Fruit fly (Drosophila melanogaster) whole organism, embryonic: Measurements from ENCODE around the gene CG45011.

Source experiments
- Antp ChIP-seq: fragments of 200-800 bp; sonication (Bioruptor generic); optimal IDR thresholded peaks from 3 replicates; lab custom pipeline; 2016; ENCODE audit warnings: missing biosample characterization, missing genetic modification characterization
- Atf6 ChIP-seq: fragments of 200-800 bp; sonication (Bioruptor generic); IDR thresholded peaks from 2 replicates; pipeline ENCODE4 v1.3.6; 2022; ENCODE audit warnings: missing biosample characterization, missing genetic modification characterization
- Bgb ChIP-seq: fragments of 200-800 bp; sonication (Bioruptor generic); IDR thresholded peaks from 2 replicates; pipeline ENCODE4 v1.3.6; 2022; ENCODE audit warnings: missing biosample characterization, missing genetic modification characterization; ENCODE audit not compliant: partially characterized antibody
- CG10366 ChIP-seq: fragments of 200-800 bp; sonication (Bioruptor generic); IDR thresholded peaks from 2 replicates; pipeline ENCODE4 v1.3.6; 2022; ENCODE audit warnings: missing biosample characterization, missing genetic modification characterization
- CG10565 ChIP-seq: fragments of 200-800 bp; sonication (Bioruptor generic); optimal IDR thresholded peaks from 3 replicates; lab custom pipeline; 2016; ENCODE audit warnings: missing biosample characterization, mild to moderate bottlenecking, missing genetic modification characterization
- CG12236 ChIP-seq: fragments of 200-800 bp; sonication (Bioruptor generic); optimal IDR thresholded peaks from 2 replicates; lab custom pipeline; 2016; ENCODE audit warnings: missing biosample characterization, missing genetic modification characterization
- CG13287 ChIP-seq: fragments of 200-800 bp; sonication (Bioruptor generic); IDR thresholded peaks from 2 replicates; pipeline ENCODE4 v1.3.6; 2022; ENCODE audit warnings: missing biosample characterization, missing genetic modification characterization; ENCODE audit not compliant: partially characterized antibody
- CG13775 ChIP-seq: fragments of 200-800 bp; sonication (Bioruptor generic); optimal IDR thresholded peaks from 3 replicates; lab custom pipeline; 2017; ENCODE audit warnings: missing biosample characterization, mild to moderate bottlenecking, missing genetic modification characterization
- CG15479 ChIP-seq: fragments of 200-800 bp; sonication (Bioruptor generic); optimal IDR thresholded peaks from 3 replicates; lab custom pipeline; 2019; ENCODE audit warnings: missing biosample characterization, mild to moderate bottlenecking, missing genetic modification characterization, moderate library complexity
- CG15601 ChIP-seq: fragments of 200-800 bp; sonication (Bioruptor generic); optimal IDR thresholded peaks from 3 replicates; lab custom pipeline; 2019; ENCODE audit warnings: missing biosample characterization, mild to moderate bottlenecking, missing genetic modification characterization, moderate library complexity
- CG1832 ChIP-seq: fragments of 200-800 bp; sonication (Bioruptor generic); optimal IDR thresholded peaks from 2 replicates; lab custom pipeline; 2017; ENCODE audit warnings: missing biosample characterization, mild to moderate bottlenecking, missing genetic modification characterization, inconsistent platforms
- CG18599 ChIP-seq: fragments of 200-800 bp; sonication (Bioruptor generic); optimal IDR thresholded peaks from 3 replicates; lab custom pipeline; 2017; ENCODE audit warnings: missing biosample characterization, missing genetic modification characterization, mild to moderate bottlenecking, moderate library complexity, missing genetic modification reagents
- CG2120 ChIP-seq: fragments of 200-800 bp; sonication (Bioruptor generic); optimal IDR thresholded peaks from 3 replicates; lab custom pipeline; 2016; ENCODE audit warnings: missing biosample characterization, missing genetic modification characterization
- CG2678 ChIP-seq: fragments of 200-800 bp; sonication (Bioruptor generic); optimal IDR thresholded peaks from 3 replicates; lab custom pipeline; 2019; ENCODE audit warnings: missing biosample characterization, mild to moderate bottlenecking, missing genetic modification characterization, moderate library complexity
- CG30431 ChIP-seq: fragments of 200-800 bp; sonication (Bioruptor generic); optimal IDR thresholded peaks from 2 replicates; lab custom pipeline; 2017; ENCODE audit warnings: missing biosample characterization, missing genetic modification characterization
- CG31224 ChIP-seq: fragments of 200-800 bp; sonication (Bioruptor generic); IDR thresholded peaks from 2 replicates; pipeline ENCODE4 v1.3.6; 2022; ENCODE audit warnings: missing biosample characterization, missing genetic modification characterization
- CG32772 ChIP-seq: fragments of 200-800 bp; sonication (Bioruptor generic); IDR thresholded peaks from 2 replicates; pipeline ENCODE4 v1.3.6; 2022; ENCODE audit warnings: missing biosample characterization, missing genetic modification characterization
- CG3407 ChIP-seq: fragments of 200-800 bp; sonication (Bioruptor generic); optimal IDR thresholded peaks from 2 replicates; lab custom pipeline; 2018; ENCODE audit warnings: missing biosample characterization, mild to moderate bottlenecking, missing genetic modification characterization
- CG42726 ChIP-seq: fragments of 200-800 bp; sonication (Bioruptor generic); IDR thresholded peaks from 2 replicates; pipeline ENCODE4 v1.3.6; 2022; ENCODE audit warnings: missing biosample characterization, missing genetic modification characterization; ENCODE audit not compliant: partially characterized antibody
- CTCF ChIP-seq: fragments of 200-800 bp; sonication (Bioruptor generic); optimal IDR thresholded peaks from 2 replicates; lab custom pipeline; 2017; ENCODE audit warnings: missing biosample characterization, mild to moderate bottlenecking, missing genetic modification characterization, moderate library complexity
- Dll ChIP-seq: fragments of 200-800 bp; sonication (Bioruptor generic); IDR thresholded peaks from 4 replicates; pipeline ENCODE4 v1.3.6; 2022; ENCODE audit warnings: missing biosample characterization, missing genetic modification characterization; ENCODE audit not compliant: partially characterized antibody
- Doc3 ChIP-seq: fragments of 200-800 bp; sonication (Bioruptor generic); IDR thresholded peaks from 3 replicates; pipeline ENCODE4 v1.3.6; 2022; ENCODE audit warnings: missing biosample characterization, missing genetic modification characterization; ENCODE audit not compliant: partially characterized antibody
- ERR ChIP-seq: fragments of 200-800 bp; sonication (Bioruptor generic); optimal IDR thresholded peaks from 2 replicates; lab custom pipeline; 2016; ENCODE audit warnings: missing biosample characterization, missing genetic modification characterization
- Gsc ChIP-seq: fragments of 200-800 bp; sonication (Bioruptor generic); IDR thresholded peaks from 2 replicates; pipeline ENCODE4 v1.3.6; 2022; ENCODE audit warnings: missing biosample characterization, missing genetic modification characterization
- Opbp ChIP-seq: fragments of 200-800 bp; sonication (Bioruptor generic); IDR thresholded peaks from 3 replicates; pipeline ENCODE4 v1.3.6; 2022; ENCODE audit warnings: missing biosample characterization, missing genetic modification characterization; ENCODE audit not compliant: partially characterized antibody
- Scr ChIP-seq: fragments of 200-800 bp; sonication (Bioruptor generic); IDR thresholded peaks from 2 replicates; pipeline ENCODE4 v1.3.6; 2022; ENCODE audit warnings: missing biosample characterization, missing genetic modification characterization; ENCODE audit not compliant: partially characterized antibody
- Sry-β ChIP-seq: fragments of 200-800 bp; sonication (Bioruptor generic); optimal IDR thresholded peaks from 2 replicates; lab custom pipeline; 2018; ENCODE audit warnings: missing biosample characterization, mild to moderate bottlenecking, missing genetic modification characterization, moderate library complexity
- TFAM ChIP-seq: fragments of 200-800 bp; sonication (Bioruptor generic); optimal IDR thresholded peaks from 2 replicates; lab custom pipeline; 2017; ENCODE audit warnings: missing biosample characterization, missing genetic modification characterization, inconsistent platforms
- Tbp ChIP-seq: fragments of >200 bp; optimal IDR thresholded peaks from 2 replicates; lab custom pipeline; 2018; ENCODE audit warnings: missing biosample characterization, missing genetic modification characterization
- Trl ChIP-seq, 3 experiments: fragments of >200 bp in 2 of 3; fragments of 200-800 bp in 1 of 3; sonication (Bioruptor generic) in 1 of 3; optimal IDR thresholded peaks; 2 replicates in 1 of 3; 3 replicates in 2 of 3; lab custom pipeline; 2016 to 2017; ENCODE audit warnings: missing biosample characterization in 1 of 3, missing genetic modification characterization in 1 of 3
- Usf ChIP-seq: fragments of 200-800 bp; sonication (Bioruptor generic); optimal IDR thresholded peaks from 2 replicates; lab custom pipeline; 2017; ENCODE audit warnings: missing genotype, missing biosample characterization, missing genetic modification characterization
- YL-1 ChIP-seq: fragments of 200-800 bp; sonication (Bioruptor generic); optimal IDR thresholded peaks from 3 replicates; lab custom pipeline; 2017; ENCODE audit warnings: missing biosample characterization, mild to moderate bottlenecking, missing genetic modification characterization
- chn ChIP-seq: fragments of 200-800 bp; sonication (Bioruptor generic); optimal IDR thresholded peaks from 2 replicates; lab custom pipeline; 2016; ENCODE audit warnings: missing biosample characterization, missing genetic modification characterization
- fd102C ChIP-seq: fragments of 200-800 bp; sonication (Bioruptor generic); optimal IDR thresholded peaks from 2 replicates; lab custom pipeline; 2018; ENCODE audit warnings: missing biosample characterization, mild to moderate bottlenecking, missing genetic modification characterization, moderate library complexity
- gro ChIP-seq: fragments of 200-800 bp; sonication (Bioruptor generic); optimal IDR thresholded peaks from 2 replicates; lab custom pipeline; 2016; ENCODE audit warnings: missing biosample characterization, missing genetic modification characterization
- hbn ChIP-seq: fragments of 200-800 bp; sonication (Bioruptor generic); IDR thresholded peaks from 2 replicates; pipeline ENCODE4 v1.3.6; 2022; ENCODE audit warnings: missing biosample characterization, missing genetic modification characterization; ENCODE audit not compliant: partially characterized antibody
- klu ChIP-seq: fragments of 200-800 bp; sonication (Bioruptor generic); IDR thresholded peaks from 2 replicates; pipeline ENCODE4 v1.3.6; 2022; ENCODE audit warnings: missing biosample characterization, missing genetic modification characterization
- mirr ChIP-seq: fragments of 200-800 bp; sonication (Bioruptor generic); optimal IDR thresholded peaks from 3 replicates; lab custom pipeline; 2018; ENCODE audit warnings: missing biosample characterization, mild to moderate bottlenecking, missing genetic modification characterization
- nerfin-2 ChIP-seq: fragments of 200-800 bp; sonication (Bioruptor generic); IDR thresholded peaks from 2 replicates; pipeline ENCODE4 v1.3.6; 2022; ENCODE audit warnings: missing biosample characterization, missing genetic modification characterization; ENCODE audit not compliant: partially characterized antibody
- otp ChIP-seq: fragments of 200-800 bp; sonication (Bioruptor generic); IDR thresholded peaks from 3 replicates; pipeline ENCODE4, ENCODE4 v1.3.6; 2022; ENCODE audit warnings: missing biosample characterization, missing genetic modification characterization
- pnt ChIP-seq: fragments of 200-800 bp; sonication (Bioruptor generic); optimal IDR thresholded peaks from 3 replicates; lab custom pipeline; 2016; ENCODE audit warnings: missing biosample characterization, missing genetic modification characterization
- pros ChIP-seq: fragments of 200-800 bp; sonication (Bioruptor generic); optimal IDR thresholded peaks from 3 replicates; lab custom pipeline; 2019; ENCODE audit warnings: missing biosample characterization, mild to moderate bottlenecking, missing genetic modification characterization, moderate library complexity
- psq ChIP-seq: fragments of 200-800 bp; sonication (Bioruptor generic); optimal IDR thresholded peaks from 2 replicates; lab custom pipeline; 2017; ENCODE audit warnings: missing biosample characterization, missing genetic modification characterization
- sens ChIP-seq: fragments of 200-800 bp; sonication (Bioruptor generic); peaks from one replicate; lab custom pipeline; 2016; ENCODE audit warnings: missing biosample characterization, missing genetic modification characterization
- sob ChIP-seq: fragments of 200-800 bp; sonication (Bioruptor generic); IDR thresholded peaks from 2 replicates; pipeline ENCODE4 v1.3.6; 2022; ENCODE audit warnings: missing biosample characterization, missing genetic modification characterization
- stwl ChIP-seq: fragments of 200-800 bp; sonication (Bioruptor generic); optimal IDR thresholded peaks from 3 replicates; lab custom pipeline; 2018; ENCODE audit warnings: missing biosample characterization, mild to moderate bottlenecking, missing genetic modification characterization, moderate library complexity
- vvl ChIP-seq: fragments of 200-800 bp; sonication (Bioruptor generic); IDR thresholded peaks from 2 replicates; pipeline ENCODE4 v1.3.6; 2022; ENCODE audit warnings: missing biosample characterization, missing genetic modification characterization

Gene CG45011

DNA sequence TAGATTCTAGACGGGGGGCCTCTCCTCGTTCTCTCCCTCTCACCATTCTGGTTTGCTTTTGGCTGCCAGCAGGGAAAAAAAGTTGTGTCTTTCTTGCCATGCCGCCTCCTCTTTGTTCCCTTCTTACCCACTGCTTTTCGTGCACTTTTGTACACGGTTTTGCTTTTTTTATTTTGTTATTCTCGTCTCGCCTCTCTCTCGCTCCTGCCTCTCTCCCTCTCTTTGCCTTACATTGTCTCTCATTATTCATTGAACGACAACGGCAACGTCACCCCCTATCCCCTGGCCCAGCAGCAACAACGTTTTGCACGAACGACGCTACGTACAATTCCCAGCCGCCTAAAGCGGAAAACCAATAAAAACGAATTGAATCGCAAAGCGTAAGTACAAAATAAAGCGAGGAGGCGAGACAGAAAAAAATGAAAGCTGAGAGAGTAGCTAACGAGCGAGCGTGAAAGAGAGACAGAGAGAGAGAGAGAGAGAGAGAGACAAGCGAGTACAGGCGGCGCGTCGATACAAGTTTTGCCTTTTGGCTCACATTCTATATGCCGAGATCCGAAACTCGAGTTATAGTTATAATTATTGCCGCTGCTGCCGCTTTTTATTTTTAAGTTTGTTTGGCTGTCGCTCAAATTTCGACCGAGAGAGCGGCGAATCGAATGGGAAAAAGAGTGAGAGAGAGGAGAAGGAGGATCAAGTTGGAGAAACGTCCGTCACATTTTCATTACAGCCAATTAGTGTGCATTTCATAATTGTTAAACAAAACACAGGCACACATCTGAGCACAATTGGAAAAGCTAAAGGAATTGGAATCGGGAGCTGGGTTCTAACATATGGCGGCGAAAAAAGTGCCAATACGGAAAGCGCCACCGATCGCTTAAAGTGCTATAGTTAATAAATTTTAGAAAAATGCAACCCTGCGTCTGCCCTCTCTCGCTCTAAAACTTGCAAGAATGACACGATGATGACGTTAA lies 26.9 kb upstream of the CG45011 start (continued):
- TF ChIP-seq CG30431 (no peak), chn (peak; percentile 22), Scr (GFP tag; lab: Robert Waterston, UW) (peak; percentile 17), nerfin-2 (GFP tag; lab: Robert Waterston, UW) (no peak), Dll (GFP tag; lab: Robert Waterston, UW) (peak; percentile 42; the same call in 1 of the 4 replicates), CG2120 (GFP tag; lab: Kevin White, UChicago) (peak; percentile 3), CG13775 (GFP tag; lab: Kevin White, UChicago) (no peak), Antp (GFP tag; lab: Kevin White, UChicago) (peak; percentile 3), sob (GFP tag; lab: Robert Waterston, UW) (peak; percentile 30; the same call in 1 of the 2 replicates), CG18599 (GFP tag; lab: Kevin White, UChicago) (peak; percentile 21), gro (GFP tag; lab: Kevin White, UChicago) (peak; percentile 73), Doc3 (GFP tag; lab: Robert Waterston, UW) (peak; percentile 51; the same call in 1 of the 3 replicates), CG31224 (GFP tag; lab: Robert Waterston, UW) (no peak), Atf6 (0 out of 2 replicates have a peak, but pooled peaks have one; percentile 12), CG42726 (GFP tag; lab: Robert Waterston, UW) (0 out of 2 replicates have a peak, but pooled peaks have one; percentile 44), sens (GFP tag; lab: Kevin White, UChicago) (peak; percentile 82), vvl (peak; percentile 43), stwl (tag; lab: Kevin White, UChicago) (no peak), fd102C (GFP tag; lab: Kevin White, UChicago) (no peak), CG10565 (GFP tag; lab: Kevin White, UChicago) (no peak), Usf (no peak), CG2678 (tag; lab: Kevin White, UChicago) (peak; percentile 16), CG1832 (GFP tag; lab: Kevin White, UChicago) (peak; percentile 88), CG15479 (GFP tag; lab: Kevin White, UChicago) (peak; percentile 17), CG15601 (tag; lab: Kevin White, UChicago) (peak; percentile 40), TFAM (GFP tag; lab: Kevin White, UChicago) (no peak), CG13287 (peak; percentile 23; the same call in 1 of the 2 replicates), psq (GFP tag; lab: Kevin White, UChicago) (peak; percentile 98), Gsc (GFP tag; lab: Robert Waterston, UW) (no peak), Sry-β (GFP tag; lab: Kevin White, UChicago) (peak; percentile 50), CG10366 (GFP tag; lab: Robert Waterston, UW) (no peak), klu (GFP tag; lab: Robert Waterston, UW) (no peak), CG32772 (peak; percentile 52), Opbp (GFP tag; lab: Robert Waterston, UW) (0 out of 3 replicates have a peak, but pooled peaks have one; percentile 28), otp (peak; percentile 17; the same call in 1 of the 3 replicates), hbn (GFP tag; lab: Robert Waterston, UW) (peak; percentile 45; the same call in 1 of the 2 replicates), pros (GFP tag; lab: Kevin White, UChicago) (peak; percentile 88), ERR (GFP tag; lab: Kevin White, UChicago) (peak; percentile 15), CG3407 (GFP tag; lab: Kevin White, UChicago) (no peak), Trl (optimal IDR thresholded peaks at IDR 0.05; lab: Kevin White, UChicago) (peak; percentile 88 to 99), Trl (GFP tag; optimal IDR thresholded peaks at IDR 0.05; lab: Kevin White, UChicago) (peak; percentile 65), CTCF (GFP tag; lab: Kevin White, UChicago) (peak; percentile 70), Tbp (GFP tag; lab: Kevin White, UChicago) (no peak), mirr (GFP tag; lab: Kevin White, UChicago) (peak; percentile 78), Bgb (no peak), YL-1 (GFP tag; lab: Kevin White, UChicago) (peak; percentile 1), pnt (GFP tag; lab: Kevin White, UChicago) (no peak), CG12236 (GFP tag; lab: Kevin White, UChicago) (peak; percentile 6)
